Worm (Caenorhabditis elegans): ENCODE results near the gene F52E1.5.

The F52E1.5 gene

ce11 chrV:8402392-8402791 is 23.1 kb downstream of the F52E1.5 start, which contains the start of gene F52E1.9 (continued):
- TF ChIP-seq Y48G9A.11 (GFP tag; IDR thresholded peaks at IDR 0.05) (no peak), lir-3 (tag; optimal IDR thresholded peaks at IDR 0.05) (no peak), lin-38 (GFP tag; IDR thresholded peaks at IDR 0.05) (no peak), pqm-1 (tag; optimal IDR thresholded peaks at IDR 0.05) (peak; percentile 86), ceh-62 (tag; optimal IDR thresholded peaks at IDR 0.05) (no peak), dpl-1 (GFP tag; optimal IDR thresholded peaks at IDR 0.05) (no peak), lin-13 (GFP tag; optimal IDR thresholded peaks at IDR 0.05) (no peak), daf-12 (tag; optimal IDR thresholded peaks at IDR 0.05) (no peak), ZK546.5 (tag; optimal IDR thresholded peaks at IDR 0.05) (no peak), ceh-32 (tag; optimal IDR thresholded peaks at IDR 0.05; ENCODE audit: poor library complexity) (no peak), tag-97 (GFP tag; IDR thresholded peaks at IDR 0.05) (no peak), ces-1 (GFP tag; optimal IDR thresholded peaks at IDR 0.05) (no peak), Y75B8A.6 (GFP tag; IDR thresholded peaks at IDR 0.05) (no peak), vab-7 (GFP tag; IDR thresholded peaks at IDR 0.05) (no peak), dmd-6 (GFP tag; IDR thresholded peaks at IDR 0.05) (peak; percentile 88), mdl-1 (tag; optimal IDR thresholded peaks at IDR 0.05) (peak in 1 of 2 experiments; percentile 25), lin-1 (GFP tag; IDR thresholded peaks at IDR 0.05) (0 out of 2 replicates have a peak, but pooled peaks have one; percentile 44), nhr-77 (tag; optimal IDR thresholded peaks at IDR 0.05) (peak; percentile 22), ztf-7 (tag; optimal IDR thresholded peaks at IDR 0.05) (no peak), spr-1 (tag; optimal IDR thresholded peaks at IDR 0.05) (no peak), mdt-29 (GFP tag; IDR thresholded peaks at IDR 0.05) (no peak), arid-1 (GFP tag; conservative IDR thresholded peaks at IDR 0.05) (no peak), ZK337.2 (GFP tag; IDR thresholded peaks at IDR 0.05) (no peak), pha-4 (GFP tag; IDR thresholded peaks at IDR 0.05) (no peak), pha-4 (tag; optimal IDR thresholded peaks at IDR 0.05) (no peak), F49E8.2 (tag; optimal IDR thresholded peaks at IDR 0.05; ENCODE audit: borderline replicate concordance) (no peak), madf-5 (GFP tag; IDR thresholded peaks at IDR 0.05) (no peak), T20F7.1 (GFP tag; optimal IDR thresholded peaks at IDR 0.05) (peak; percentile 26), zip-2 (tag; optimal IDR thresholded peaks at IDR 0.05) (no peak), aly-2 (tag; optimal IDR thresholded peaks at IDR 0.05) (no peak), F26F4.8 (GFP tag; conservative IDR thresholded peaks at IDR 0.05) (no peak), mxl-2 (GFP tag; conservative IDR thresholded peaks at IDR 0.05) (no peak), F10B5.3 (tag; optimal IDR thresholded peaks at IDR 0.05) (no peak), unc-62 (GFP tag; optimal IDR thresholded peaks at IDR 0.05 in 1 of 2) (no peak), unc-62 (tag; optimal IDR thresholded peaks at IDR 0.05) (no peak), hlh-11 (tag; optimal IDR thresholded peaks at IDR 0.05) (peak; percentile 74), lim-7 (GFP tag; IDR thresholded peaks at IDR 0.05) (no peak), D1046.2 (GFP tag; IDR thresholded peaks at IDR 0.05) (no peak), nhr-41 (GFP tag; IDR thresholded peaks at IDR 0.05) (no peak), gei-8 (GFP tag; optimal IDR thresholded peaks at IDR 0.05) (no peak), mep-1 (tag; optimal IDR thresholded peaks at IDR 0.05) (peak; percentile 25), ceh-20 (GFP tag; IDR thresholded peaks at IDR 0.05) (no peak), lin-39 (tag; optimal IDR thresholded peaks at IDR 0.05) (no peak), sdz-12 (GFP tag; optimal IDR thresholded peaks at IDR 0.05) (no peak), madf-9 (GFP tag; conservative IDR thresholded peaks at IDR 0.05) (no peak)
